Worm (Caenorhabditis elegans) whole organism, mixed stage, embryonic: ENCODE results near the gene M106.8.

Source experiments
- nhr-28 ChIP-seq: fragments of 150-350 bp; optimal IDR thresholded peaks from 2 replicates; lab custom pipeline; 2014; ENCODE audit warnings: missing biosample characterization, missing genetic modification characterization
- nhr-76 ChIP-seq: sonication (generic microtip); optimal IDR thresholded peaks from 2 replicates; lab custom pipeline; 2017; ENCODE audit warnings: missing biosample characterization, missing genetic modification characterization
- unc-62 ChIP-seq: fragments of 150-350 bp; optimal IDR thresholded peaks from 2 replicates; lab custom pipeline; 2014; ENCODE audit warnings: missing biosample characterization, missing genetic modification reagents, missing genetic modification characterization

DNA sequence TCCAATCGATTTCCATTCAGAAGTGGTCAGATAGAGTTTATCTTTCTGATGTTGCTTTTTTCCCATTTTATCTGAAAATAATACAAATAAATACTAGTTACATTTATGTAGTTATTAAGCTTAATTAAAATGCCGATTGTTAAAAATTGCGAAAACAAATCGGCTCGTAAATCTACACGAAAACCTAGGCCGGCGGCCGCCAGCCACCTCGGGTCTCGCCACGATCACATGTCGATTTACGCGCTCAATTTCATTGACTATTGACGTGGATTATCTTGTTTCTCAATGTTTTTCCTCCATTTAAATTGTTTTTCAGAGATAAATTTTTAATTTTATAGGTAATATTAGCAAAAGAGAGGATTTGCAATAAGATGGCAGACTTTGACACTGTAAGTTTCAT is 29.1 kb upstream of the M106.8 start, which contains the start of the genes cyn-4 and copz-1:
- TF ChIP-seq nhr-28: no peak
- TF ChIP-seq unc-62 (GFP tag; lab: Kevin White, UChicago): no peak
- TF ChIP-seq nhr-76 (tag; lab: Kevin White, UChicago): no peak
